Fruit fly (Drosophila melanogaster) whole organism, embryonic: ENCODE data around the gene cactin.

ENCODE experiments used
- Antp ChIP-seq: fragments of 200-800 bp; sonication (Bioruptor generic); optimal IDR thresholded peaks from 3 replicates; lab custom pipeline; 2016; ENCODE audit warnings: missing biosample characterization, missing genetic modification characterization
- Asciz ChIP-seq: fragments of 200-800 bp; sonication (Bioruptor generic); optimal IDR thresholded peaks from 2 replicates; lab custom pipeline; 2017; ENCODE audit warnings: missing biosample characterization, mild to moderate bottlenecking, missing genetic modification characterization, missing genetic modification reagents
- Blimp-1 ChIP-seq: fragments of 200-800 bp; sonication (Bioruptor generic); optimal IDR thresholded peaks from 3 replicates; lab custom pipeline; 2018; ENCODE audit warnings: missing biosample characterization, missing genetic modification characterization, mild to moderate bottlenecking, moderate library complexity, missing genetic modification reagents
- CG10267 ChIP-seq: fragments of 200-800 bp; sonication (Bioruptor generic); optimal IDR thresholded peaks from 2 replicates; lab custom pipeline; 2018; ENCODE audit warnings: missing biosample characterization, mild to moderate bottlenecking, missing genetic modification characterization, moderate library complexity
- CG11093 ChIP-seq: fragments of 200-800 bp; sonication (Bioruptor generic); IDR thresholded peaks from 3 replicates; pipeline ENCODE4 v1.3.6; 2022; ENCODE audit warnings: missing biosample characterization, missing genetic modification characterization
- CG11456 ChIP-seq: fragments of 200-800 bp; sonication (Bioruptor generic); IDR thresholded peaks from 3 replicates; pipeline ENCODE4 v1.3.6; 2022; ENCODE audit warnings: missing biosample characterization, missing genetic modification characterization
- CG11696 ChIP-seq: fragments of 200-800 bp; sonication (Bioruptor generic); IDR thresholded peaks from 2 replicates; pipeline ENCODE4 v1.3.6; 2022; ENCODE audit warnings: missing biosample characterization, missing genetic modification characterization
- CG15269 ChIP-seq: fragments of 200-800 bp; sonication (Bioruptor generic); optimal IDR thresholded peaks from 2 replicates; lab custom pipeline; 2018; ENCODE audit warnings: missing biosample characterization, mild to moderate bottlenecking, missing genetic modification characterization, moderate library complexity
- CG17328 ChIP-seq: fragments of 200-800 bp; sonication (Bioruptor generic); IDR thresholded peaks from 2 replicates; pipeline ENCODE4 v1.3.6; 2022; ENCODE audit warnings: missing biosample characterization, missing genetic modification characterization
- CG1832 ChIP-seq: fragments of 200-800 bp; sonication (Bioruptor generic); optimal IDR thresholded peaks from 2 replicates; lab custom pipeline; 2017; ENCODE audit warnings: missing biosample characterization, mild to moderate bottlenecking, missing genetic modification characterization, inconsistent platforms
- CG18476 ChIP-seq: fragments of 200-800 bp; sonication (Bioruptor generic); optimal IDR thresholded peaks from 2 replicates; lab custom pipeline; 2016; ENCODE audit warnings: missing biosample characterization, mild to moderate bottlenecking, missing genetic modification characterization
- CG2889 ChIP-seq: fragments of 200-800 bp; sonication (Bioruptor generic); IDR thresholded peaks from 3 replicates; pipeline ENCODE4 v1.3.6; 2022; ENCODE audit warnings: missing biosample characterization, missing genetic modification characterization
- CG3163 ChIP-seq: fragments of 200-800 bp; sonication (Bioruptor generic); optimal IDR thresholded peaks from 3 replicates; lab custom pipeline; 2016; ENCODE audit warnings: missing biosample characterization, missing genetic modification characterization
- CG3847 ChIP-seq: fragments of 200-800 bp; sonication (Bioruptor generic); IDR thresholded peaks from 2 replicates; pipeline ENCODE4 v1.3.6; 2022; ENCODE audit warnings: missing biosample characterization, missing genetic modification characterization
- CG6272 ChIP-seq: fragments of 200-800 bp; sonication (Bioruptor generic); IDR thresholded peaks from 2 replicates; pipeline ENCODE4 v1.3.6; 2022; ENCODE audit warnings: missing biosample characterization, missing genetic modification characterization
- CG7357 ChIP-seq: fragments of 200-800 bp; sonication (Bioruptor generic); IDR thresholded peaks from 3 replicates; pipeline ENCODE4 v1.3.6; 2022; ENCODE audit warnings: missing biosample characterization, missing genetic modification characterization
- CG8359 ChIP-seq: fragments of 200-800 bp; sonication (Bioruptor generic); optimal IDR thresholded peaks from 2 replicates; lab custom pipeline; 2017; ENCODE audit warnings: missing biosample characterization, mild to moderate bottlenecking, missing genetic modification characterization, borderline replicate concordance
- CG8765 ChIP-seq: fragments of 200-800 bp; sonication (Bioruptor generic); IDR thresholded peaks from 2 replicates; pipeline ENCODE4 v1.3.6; 2022; ENCODE audit warnings: missing biosample characterization, missing genetic modification characterization
- Dll ChIP-seq: fragments of 200-800 bp; sonication (Bioruptor generic); IDR thresholded peaks from 4 replicates; pipeline ENCODE4 v1.3.6; 2022; ENCODE audit warnings: missing biosample characterization, missing genetic modification characterization; ENCODE audit not compliant: partially characterized antibody
- Drgx ChIP-seq: fragments of 200-800 bp; sonication (Bioruptor generic); IDR thresholded peaks from 2 replicates; pipeline ENCODE4 v1.3.6; 2022; ENCODE audit warnings: missing biosample characterization, missing genetic modification characterization
- HLH4C ChIP-seq: fragments of 200-800 bp; sonication (Bioruptor generic); IDR thresholded peaks from 3 replicates; pipeline ENCODE4 v1.3.6; 2022; ENCODE audit warnings: missing biosample characterization, missing genetic modification characterization; ENCODE audit not compliant: partially characterized antibody
- Hey ChIP-seq: fragments of 200-800 bp; sonication (Bioruptor generic); optimal IDR thresholded peaks from 3 replicates; lab custom pipeline; 2018; ENCODE audit warnings: missing biosample characterization, mild to moderate bottlenecking, missing genetic modification characterization
- Hr39 ChIP-seq: fragments of >200 bp; optimal IDR thresholded peaks from 2 replicates; lab custom pipeline; 2017
- MESR4 ChIP-seq: fragments of 200-800 bp; sonication (Bioruptor generic); optimal IDR thresholded peaks from 2 replicates; lab custom pipeline; 2018; ENCODE audit warnings: missing biosample characterization, mild to moderate bottlenecking, missing genetic modification characterization, moderate library complexity
- Nf-YC ChIP-seq: fragments of 200-800 bp; optimal IDR thresholded peaks from 3 replicates; lab custom pipeline; 2019; ENCODE audit warnings: missing biosample characterization, mild to moderate bottlenecking, missing genetic modification characterization, moderate library complexity
- Pdp1 ChIP-seq, 2 experiments: fragments of 200-800 bp; sonication (Bioruptor generic); optimal IDR thresholded peaks; 3 replicates each; lab custom pipeline; 2016; ENCODE audit warnings: missing biosample characterization in 2 of 2, missing genetic modification characterization in 2 of 2, mild to moderate bottlenecking in 1 of 2, moderate library complexity in 1 of 2
- Sin3A ChIP-seq: fragments of >200 bp; optimal IDR thresholded peaks from 2 replicates; lab custom pipeline; 2018
- amos ChIP-seq: fragments of 200-800 bp; sonication (Bioruptor generic); IDR thresholded peaks from 2 replicates; pipeline ENCODE4 v1.3.6; 2022; ENCODE audit warnings: missing biosample characterization, missing genetic modification characterization; ENCODE audit not compliant: partially characterized antibody
- ap ChIP-seq: fragments of 200-800 bp; sonication (Bioruptor generic); IDR thresholded peaks from 2 replicates; pipeline ENCODE4 v1.3.6; 2022; ENCODE audit warnings: missing biosample characterization, missing genetic modification characterization
- cad ChIP-seq: fragments of >200 bp; optimal IDR thresholded peaks from 2 replicates; lab custom pipeline; 2017; ENCODE audit warnings: missing biosample characterization, missing genetic modification characterization
- da ChIP-seq: fragments of 200-800 bp; sonication (Bioruptor generic); optimal IDR thresholded peaks from 2 replicates; lab custom pipeline; 2016; ENCODE audit warnings: missing biosample characterization, missing genetic modification characterization
- disco-r ChIP-seq: fragments of 200-800 bp; sonication (Bioruptor generic); optimal IDR thresholded peaks from 2 replicates; lab custom pipeline; 2016; ENCODE audit warnings: missing biosample characterization, missing genetic modification characterization
- fd3F ChIP-seq: fragments of 200-800 bp; sonication (Bioruptor generic); optimal IDR thresholded peaks from 2 replicates; lab custom pipeline; 2018; ENCODE audit warnings: missing biosample characterization, mild to moderate bottlenecking, missing genetic modification characterization, moderate library complexity
- grn ChIP-seq: fragments of 200-800 bp; sonication (Bioruptor generic); optimal IDR thresholded peaks from 3 replicates; lab custom pipeline; 2017; ENCODE audit warnings: missing biosample characterization, missing genetic modification characterization
- hb ChIP-seq: fragments of 200-800 bp; sonication (Bioruptor generic); IDR thresholded peaks from 3 replicates; pipeline ENCODE4 v1.3.6; 2022; ENCODE audit warnings: missing biosample characterization, missing genetic modification characterization; ENCODE audit not compliant: partially characterized antibody
- jigr1 ChIP-seq: fragments of 200-800 bp; sonication (Bioruptor generic); IDR thresholded peaks from 3 replicates; pipeline ENCODE4 v1.3.6; 2022; ENCODE audit warnings: missing biosample characterization, missing genetic modification characterization
- kah ChIP-seq: fragments of 200-800 bp; sonication (Bioruptor generic); optimal IDR thresholded peaks from 2 replicates; lab custom pipeline; 2018; ENCODE audit warnings: missing biosample characterization, mild to moderate bottlenecking, missing genetic modification characterization
- lola ChIP-seq, 3 experiments: fragments of >200 bp in 2 of 3; fragments of 200-800 bp in 1 of 3; sonication (Bioruptor generic) in 1 of 3; optimal IDR thresholded peaks; 2 replicates each; lab custom pipeline; 2017 to 2019; ENCODE audit warnings: missing biosample characterization in 3 of 3, missing genetic modification characterization in 3 of 3, mild to moderate bottlenecking in 1 of 3, moderate library complexity in 1 of 3
- luna ChIP-seq: fragments of 200-800 bp; sonication (Bioruptor generic); optimal IDR thresholded peaks from 2 replicates; lab custom pipeline; 2016; ENCODE audit warnings: missing biosample characterization, missing genetic modification characterization
- mirr ChIP-seq: fragments of 200-800 bp; sonication (Bioruptor generic); optimal IDR thresholded peaks from 3 replicates; lab custom pipeline; 2018; ENCODE audit warnings: missing biosample characterization, mild to moderate bottlenecking, missing genetic modification characterization
- otp ChIP-seq: fragments of 200-800 bp; sonication (Bioruptor generic); IDR thresholded peaks from 3 replicates; pipeline ENCODE4, ENCODE4 v1.3.6; 2022; ENCODE audit warnings: missing biosample characterization, missing genetic modification characterization
- pita ChIP-seq: fragments of 200-800 bp; sonication (Bioruptor generic); optimal IDR thresholded peaks from 2 replicates; lab custom pipeline; 2017; ENCODE audit warnings: missing biosample characterization, mild to moderate bottlenecking, missing genetic modification characterization
- seq ChIP-seq: fragments of 200-800 bp; sonication (Bioruptor generic); IDR thresholded peaks from 2 replicates; pipeline ENCODE4 v1.3.6; 2022; ENCODE audit warnings: missing biosample characterization, missing genetic modification characterization
- sim ChIP-seq: fragments of 200-800 bp; sonication (Bioruptor generic); IDR thresholded peaks from 2 replicates; pipeline ENCODE4 v1.3.6; 2022; ENCODE audit warnings: missing biosample characterization, missing genetic modification characterization
- slbo ChIP-seq: fragments of 200-800 bp; sonication (Bioruptor generic); IDR thresholded peaks from 2 replicates; pipeline ENCODE4 v1.3.6; 2022; ENCODE audit warnings: missing biosample characterization, missing genetic modification characterization
- toy ChIP-seq: fragments of 200-800 bp; sonication (Bioruptor generic); IDR thresholded peaks from 2 replicates; pipeline ENCODE4 v1.3.6; 2022; ENCODE audit warnings: missing biosample characterization, missing genetic modification characterization
- vfl ChIP-seq: fragments of 200-800 bp; sonication (Bioruptor generic); optimal IDR thresholded peaks from 2 replicates; lab custom pipeline; 2016; ENCODE audit warnings: missing biosample characterization, missing genetic modification characterization
- wdn ChIP-seq: fragments of 200-800 bp; sonication (Bioruptor generic); IDR thresholded peaks from 2 replicates; pipeline ENCODE4 v1.3.6; 2022; ENCODE audit warnings: missing biosample characterization, missing genetic modification characterization
- wor ChIP-seq: fragments of 200-800 bp; sonication (Bioruptor generic); IDR thresholded peaks from 2 replicates; pipeline ENCODE4 v1.3.6; 2022; ENCODE audit warnings: missing biosample characterization, missing genetic modification characterization
- zen ChIP-seq: fragments of 200-800 bp; sonication (Bioruptor generic); optimal IDR thresholded peaks from 3 replicates; lab custom pipeline; 2018; ENCODE audit warnings: missing biosample characterization, mild to moderate bottlenecking, missing genetic modification characterization, moderate library complexity

Gene cactin

DNA sequence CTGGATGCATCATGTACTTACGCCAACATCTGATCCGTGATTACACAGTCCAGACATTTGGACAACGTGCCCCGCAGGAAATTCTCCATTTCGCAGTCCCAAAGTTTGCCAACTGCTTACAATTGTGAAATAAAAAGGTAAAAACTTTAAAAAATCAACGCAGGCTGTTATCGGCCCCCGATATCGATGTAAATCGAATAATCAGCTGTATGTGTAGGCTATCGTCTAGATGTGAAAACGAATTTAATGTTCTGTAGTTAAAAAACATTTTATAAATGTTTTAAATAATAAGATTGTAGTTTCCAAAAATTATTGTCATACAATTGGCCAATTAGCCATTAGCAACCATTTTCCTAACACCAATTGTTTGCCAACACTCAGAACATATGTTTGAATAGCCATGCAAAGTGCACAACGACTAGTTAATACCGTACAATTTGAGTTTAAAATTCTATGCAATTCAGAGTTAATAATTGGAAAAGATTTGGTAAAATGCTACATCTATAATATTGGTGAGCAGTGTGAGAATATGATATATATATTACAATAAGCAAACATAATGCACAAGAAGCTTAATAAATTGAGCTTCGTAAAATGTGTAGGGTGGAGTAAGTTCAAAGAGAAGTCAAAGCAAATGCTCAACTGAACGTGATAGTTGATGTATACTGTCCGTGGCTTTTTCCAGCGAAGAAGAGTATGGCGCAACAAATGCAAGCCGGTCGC lies 5.8 kb downstream of the cactin start, which contains the start of the genes CG11710 and mal (continued):
- TF ChIP-seq CG3847: peak; percentile 68
- TF ChIP-seq Hey: no peak
- no peak for TF ChIP-seq CG8765 (GFP tag; lab: Robert Waterston, UW)
- peak; percentile 43 for TF ChIP-seq vfl (GFP tag; lab: Kevin White, UChicago)
- TF ChIP-seq CG10267 (tag; lab: Kevin White, UChicago): peak; percentile 78
- peak; percentile 63; the same call in 1 of the 2 replicates for TF ChIP-seq Drgx
- peak; percentile 50 for TF ChIP-seq Antp (GFP tag; lab: Kevin White, UChicago)
- TF ChIP-seq Nf-YC (tag; lab: Kevin White, UChicago): peak; percentile 81
- peak; percentile 76 for TF ChIP-seq CG18476 (GFP tag; lab: Kevin White, UChicago)
- TF ChIP-seq CG15269: no peak
- TF ChIP-seq MESR4 (GFP tag; lab: Kevin White, UChicago): peak; percentile 8
- peak; percentile 4 for TF ChIP-seq luna (GFP tag; lab: Kevin White, UChicago)
- peak; percentile 80 for TF ChIP-seq mirr (GFP tag; lab: Kevin White, UChicago)
- peak; percentile 73 for TF ChIP-seq slbo (GFP tag; lab: Robert Waterston, UW)
- TF ChIP-seq CG7357 (GFP tag; lab: Robert Waterston, UW): peak; percentile 71
- TF ChIP-seq Sin3A (lab: Kevin White, UChicago): no peak
- TF ChIP-seq otp (GFP tag; lab: Robert Waterston, UW): no peak
- TF ChIP-seq CG3163: peak; percentile 8
- TF ChIP-seq Asciz: no peak
- TF ChIP-seq Hr39 (lab: Kevin White, UChicago): no peak
- peak; percentile 58 for TF ChIP-seq CG8359
- TF ChIP-seq CG2889 (GFP tag; lab: Robert Waterston, UW): peak; percentile 51; the same call in 1 of the 3 replicates
- TF ChIP-seq CG11696 (GFP tag; lab: Robert Waterston, UW): no peak
- no peak for TF ChIP-seq toy (GFP tag; lab: Robert Waterston, UW)
- TF ChIP-seq CG1832 (GFP tag; lab: Kevin White, UChicago): no peak
- peak; percentile 62; the same call in 3 of the 4 replicates for TF ChIP-seq Dll (GFP tag; lab: Robert Waterston, UW)
- no peak; the same call in 1 of the 2 replicates for TF ChIP-seq amos
- TF ChIP-seq disco-r (GFP tag; lab: Kevin White, UChicago): no peak
- TF ChIP-seq pita (GFP tag; lab: Kevin White, UChicago): no peak
- peak; percentile 42; the same call in 1 of the 2 replicates for TF ChIP-seq CG6272 (GFP tag; lab: Robert Waterston, UW)
- TF ChIP-seq cad: no peak
- TF ChIP-seq zen (tag; lab: Kevin White, UChicago): peak; percentile 42
- TF ChIP-seq Blimp-1: peak; percentile 79
- no peak for TF ChIP-seq grn
- TF ChIP-seq CG11456 (GFP tag; lab: Robert Waterston, UW): peak; percentile 64; the same call in 2 of the 3 replicates
- TF ChIP-seq CG17328: no peak
- TF ChIP-seq ap: peak; percentile 50; the same call in 1 of the 2 replicates
- no peak for TF ChIP-seq sim (GFP tag; lab: Robert Waterston, UW)
- TF ChIP-seq kah (GFP tag; lab: Kevin White, UChicago): peak; percentile 60
- peak; percentile 52; the same call in 1 of the 2 replicates for TF ChIP-seq wdn
- TF ChIP-seq hb (GFP tag; lab: Robert Waterston, UW): no peak
- TF ChIP-seq HLH4C (GFP tag; lab: Robert Waterston, UW): peak; percentile 51; the same call in 1 of the 3 replicates
- peak; percentile 76 for TF ChIP-seq seq
- no peak for TF ChIP-seq da
- peak; percentile 62 for TF ChIP-seq wor (GFP tag; lab: Robert Waterston, UW)
- TF ChIP-seq CG11093 (GFP tag; lab: Robert Waterston, UW): peak; percentile 73
- peak; percentile 59; the same call in 1 of the 3 replicates for TF ChIP-seq jigr1
- peak; percentile 73 to 82 for TF ChIP-seq Pdp1 (GFP tag; optimal IDR thresholded peaks at IDR 0.05; lab: Kevin White, UChicago)
- peak; percentile 64 for TF ChIP-seq fd3F (GFP tag; lab: Kevin White, UChicago)
- TF ChIP-seq lola (GFP tag; optimal IDR thresholded peaks at IDR 0.05; lab: Kevin White, UChicago): peak in 1 of 3 experiments; percentile 53
